Fruit fly (Drosophila melanogaster) whole organism, embryonic: Measurements from ENCODE around the gene Rfx.

ENCODE experiments used
- Asciz ChIP-seq: fragments of 200-800 bp; sonication (Bioruptor generic); optimal IDR thresholded peaks from 2 replicates; lab custom pipeline; 2017; ENCODE audit warnings: missing biosample characterization, mild to moderate bottlenecking, missing genetic modification characterization, missing genetic modification reagents
- B-H2 ChIP-seq: fragments of 200-800 bp; sonication (Bioruptor generic); optimal IDR thresholded peaks from 2 replicates; lab custom pipeline; 2018; ENCODE audit warnings: missing biosample characterization, mild to moderate bottlenecking, missing genetic modification characterization
- Bdp1 ChIP-seq: fragments of 200-800 bp; sonication (Bioruptor generic); optimal IDR thresholded peaks from 3 replicates; lab custom pipeline; 2016; ENCODE audit warnings: missing biosample characterization, missing genetic modification characterization
- BtbVII ChIP-seq: fragments of 200-800 bp; sonication (Bioruptor generic); optimal IDR thresholded peaks from 3 replicates; lab custom pipeline; 2017; ENCODE audit warnings: missing biosample characterization, mild to moderate bottlenecking, missing genetic modification characterization
- CG10321 ChIP-seq: fragments of 200-800 bp; sonication (Bioruptor generic); IDR thresholded peaks from 2 replicates; pipeline ENCODE4 v1.3.6; 2022; ENCODE audit warnings: missing biosample characterization, missing genetic modification characterization
- CG10959 ChIP-seq: fragments of 200-800 bp; sonication (Bioruptor generic); IDR thresholded peaks from 2 replicates; pipeline ENCODE4 v1.3.6; 2022; ENCODE audit warnings: missing biosample characterization, missing genetic modification characterization
- CG11085 ChIP-seq: fragments of 200-800 bp; sonication (Bioruptor generic); IDR thresholded peaks from 2 replicates; pipeline ENCODE4 v1.3.6; 2022; ENCODE audit warnings: missing biosample characterization, missing genetic modification characterization
- CG12659 ChIP-seq: fragments of 200-800 bp; sonication (Bioruptor generic); optimal IDR thresholded peaks from 3 replicates; lab custom pipeline; 2017; ENCODE audit warnings: mild to moderate bottlenecking, missing biosample characterization, missing genetic modification reagents, missing genetic modification characterization
- CG15601 ChIP-seq: fragments of 200-800 bp; sonication (Bioruptor generic); optimal IDR thresholded peaks from 3 replicates; lab custom pipeline; 2019; ENCODE audit warnings: missing biosample characterization, mild to moderate bottlenecking, missing genetic modification characterization, moderate library complexity
- CG15696 ChIP-seq: fragments of 200-800 bp; sonication (Bioruptor generic); optimal IDR thresholded peaks from 2 replicates; lab custom pipeline; 2019; ENCODE audit warnings: missing biosample characterization, mild to moderate bottlenecking, missing genetic modification characterization, moderate library complexity
- CG17328 ChIP-seq: fragments of 200-800 bp; sonication (Bioruptor generic); IDR thresholded peaks from 2 replicates; pipeline ENCODE4 v1.3.6; 2022; ENCODE audit warnings: missing biosample characterization, missing genetic modification characterization
- CG18476 ChIP-seq: fragments of 200-800 bp; sonication (Bioruptor generic); optimal IDR thresholded peaks from 2 replicates; lab custom pipeline; 2016; ENCODE audit warnings: missing biosample characterization, mild to moderate bottlenecking, missing genetic modification characterization
- CG18764 ChIP-seq: fragments of 200-800 bp; sonication (Bioruptor generic); optimal IDR thresholded peaks from 3 replicates; lab custom pipeline; 2016; ENCODE audit warnings: missing biosample characterization, missing genetic modification characterization
- CG3838 ChIP-seq: fragments of 200-800 bp; sonication (Bioruptor generic); optimal IDR thresholded peaks from 3 replicates; lab custom pipeline; 2016; ENCODE audit warnings: missing biosample characterization, missing genetic modification characterization
- CG4424 ChIP-seq: fragments of 200-800 bp; sonication (Bioruptor generic); optimal IDR thresholded peaks from 3 replicates; lab custom pipeline; 2016; ENCODE audit warnings: missing biosample characterization, missing genetic modification characterization
- CG6254 ChIP-seq: fragments of 200-800 bp; sonication (Bioruptor generic); optimal IDR thresholded peaks from 3 replicates; lab custom pipeline; 2017; ENCODE audit warnings: mild to moderate bottlenecking, missing biosample characterization, missing genetic modification reagents, missing genetic modification characterization
- CG7271 ChIP-seq: fragments of 200-800 bp; sonication (Bioruptor generic); optimal IDR thresholded peaks from 2 replicates; lab custom pipeline; 2018; ENCODE audit warnings: missing biosample characterization, mild to moderate bottlenecking, missing genetic modification characterization, moderate library complexity
- CG7357 ChIP-seq: fragments of 200-800 bp; sonication (Bioruptor generic); IDR thresholded peaks from 3 replicates; pipeline ENCODE4 v1.3.6; 2022; ENCODE audit warnings: missing biosample characterization, missing genetic modification characterization
- CG7987 ChIP-seq: fragments of 200-800 bp; sonication (Bioruptor generic); optimal IDR thresholded peaks from 2 replicates; lab custom pipeline; 2018; ENCODE audit warnings: missing biosample characterization, mild to moderate bottlenecking, missing genetic modification characterization, moderate library complexity
- CG9797 ChIP-seq: fragments of 200-800 bp; sonication (Bioruptor generic); optimal IDR thresholded peaks from 3 replicates; lab custom pipeline; 2018; ENCODE audit warnings: missing biosample characterization, mild to moderate bottlenecking, missing genetic modification characterization
- CTCF ChIP-seq: fragments of 200-800 bp; sonication (Bioruptor generic); optimal IDR thresholded peaks from 2 replicates; lab custom pipeline; 2017; ENCODE audit warnings: missing biosample characterization, mild to moderate bottlenecking, missing genetic modification characterization, moderate library complexity
- Camta ChIP-seq: fragments of 200-800 bp; sonication (Bioruptor generic); optimal IDR thresholded peaks from 2 replicates; lab custom pipeline; 2016; ENCODE audit warnings: missing biosample characterization, missing genetic modification characterization
- GATAe ChIP-seq: fragments of 200-800 bp; sonication (Bioruptor generic); conservative IDR thresholded peaks from 2 replicates; pipeline ENCODE4 v1.3.6; 2022; ENCODE audit warnings: missing biosample characterization, missing genetic modification characterization
- HHEX ChIP-seq: fragments of 200-800 bp; sonication (Bioruptor generic); optimal IDR thresholded peaks from 3 replicates; lab custom pipeline; 2017; ENCODE audit warnings: missing biosample characterization, mild to moderate bottlenecking, missing genetic modification characterization, missing genetic modification reagents
- Lhr ChIP-seq: fragments of 200-800 bp; sonication (Bioruptor generic); optimal IDR thresholded peaks from 3 replicates; lab custom pipeline; 2017; ENCODE audit warnings: mild to moderate bottlenecking, missing biosample characterization, missing genetic modification reagents, missing genetic modification characterization
- Lim3 ChIP-seq: fragments of 200-800 bp; sonication (Bioruptor generic); IDR thresholded peaks from 2 replicates; pipeline ENCODE4 v1.3.6; 2022; ENCODE audit warnings: missing biosample characterization, missing genetic modification characterization
- Mrtf ChIP-seq: fragments of 200-800 bp; sonication (Bioruptor generic); IDR thresholded peaks from 3 replicates; pipeline ENCODE4 v1.3.6; 2022; ENCODE audit warnings: missing biosample characterization, missing genetic modification characterization
- Pdp1 ChIP-seq, 2 experiments: fragments of 200-800 bp; sonication (Bioruptor generic); optimal IDR thresholded peaks; 3 replicates each; lab custom pipeline; 2016; ENCODE audit warnings: missing biosample characterization in 2 of 2, missing genetic modification characterization in 2 of 2, mild to moderate bottlenecking in 1 of 2, moderate library complexity in 1 of 2
- Poxn ChIP-seq: fragments of 200-800 bp; sonication (Bioruptor generic); IDR thresholded peaks from 2 replicates; pipeline ENCODE4 v1.3.6; 2022; ENCODE audit warnings: missing biosample characterization, missing genetic modification characterization
- Ptx1 ChIP-seq: fragments of 200-800 bp; sonication (Bioruptor generic); IDR thresholded peaks from 2 replicates; pipeline ENCODE4 v1.3.6; 2022; ENCODE audit warnings: missing biosample characterization, missing genetic modification characterization
- Sin3A ChIP-seq: fragments of >200 bp; optimal IDR thresholded peaks from 2 replicates; lab custom pipeline; 2018
- Spps ChIP-seq: fragments of 200-800 bp; sonication (Bioruptor generic); optimal IDR thresholded peaks from 2 replicates; lab custom pipeline; 2018; ENCODE audit warnings: missing biosample characterization, mild to moderate bottlenecking, missing genetic modification characterization
- ase ChIP-seq: fragments of 200-800 bp; sonication (Bioruptor generic); IDR thresholded peaks from 3 replicates; pipeline ENCODE4 v1.3.6; 2022; ENCODE audit warnings: missing biosample characterization, missing genetic modification characterization
- az2 ChIP-seq: fragments of 200-800 bp; sonication (Bioruptor generic); optimal IDR thresholded peaks from 3 replicates; lab custom pipeline; 2016; ENCODE audit warnings: missing biosample characterization, missing genetic modification characterization
- br ChIP-seq: fragments of >200 bp; optimal IDR thresholded peaks from 2 replicates; lab custom pipeline; 2017
- cas ChIP-seq: fragments of 200-800 bp; sonication (Bioruptor generic); IDR thresholded peaks from 2 replicates; pipeline ENCODE4 v1.3.6; 2022; ENCODE audit warnings: missing biosample characterization, missing genetic modification characterization
- fd96Cb ChIP-seq: fragments of 200-800 bp; sonication (Bioruptor generic); optimal IDR thresholded peaks from 2 replicates; lab custom pipeline; 2018; ENCODE audit warnings: missing biosample characterization, mild to moderate bottlenecking, missing genetic modification characterization, moderate library complexity
- ind ChIP-seq: fragments of 200-800 bp; sonication (Bioruptor generic); optimal IDR thresholded peaks from 3 replicates; lab custom pipeline; 2016; ENCODE audit warnings: missing biosample characterization, missing genetic modification characterization
- jigr1 ChIP-seq: fragments of 200-800 bp; sonication (Bioruptor generic); IDR thresholded peaks from 3 replicates; pipeline ENCODE4 v1.3.6; 2022; ENCODE audit warnings: missing biosample characterization, missing genetic modification characterization
- jumu ChIP-seq: fragments of 200-800 bp; sonication (Bioruptor generic); optimal IDR thresholded peaks from 3 replicates; lab custom pipeline; 2016; ENCODE audit warnings: missing biosample characterization, missing genetic modification characterization
- kay ChIP-seq: fragments of 200-800 bp; sonication (Bioruptor generic); optimal IDR thresholded peaks from 2 replicates; lab custom pipeline; 2016; ENCODE audit warnings: missing biosample characterization, missing genetic modification characterization
- klu ChIP-seq: fragments of 200-800 bp; sonication (Bioruptor generic); IDR thresholded peaks from 2 replicates; pipeline ENCODE4 v1.3.6; 2022; ENCODE audit warnings: missing biosample characterization, missing genetic modification characterization
- mam ChIP-seq: fragments of 200-800 bp; sonication (Bioruptor generic); optimal IDR thresholded peaks from 3 replicates; lab custom pipeline; 2016; ENCODE audit warnings: missing biosample characterization, missing genetic modification characterization
- nerfin-1 ChIP-seq: fragments of 200-800 bp; sonication (Bioruptor generic); optimal IDR thresholded peaks from 3 replicates; lab custom pipeline; 2019; ENCODE audit warnings: missing biosample characterization, mild to moderate bottlenecking, missing genetic modification characterization, moderate library complexity
- peb ChIP-seq: fragments of 200-800 bp; sonication (Bioruptor generic); IDR thresholded peaks from 2 replicates; pipeline ENCODE4 v1.3.6; 2022; ENCODE audit warnings: missing biosample characterization, missing genetic modification characterization
- slp2 ChIP-seq: fragments of 200-800 bp; sonication (Bioruptor generic); optimal IDR thresholded peaks from 2 replicates; lab custom pipeline; 2016; ENCODE audit warnings: missing biosample characterization, missing genetic modification characterization
- so ChIP-seq: fragments of 200-800 bp; sonication (Bioruptor generic); IDR thresholded peaks from 3 replicates; pipeline ENCODE4 v1.3.6; 2022; ENCODE audit warnings: missing biosample characterization, missing genetic modification characterization
- ssp ChIP-seq: fragments of 200-800 bp; sonication (Bioruptor generic); IDR thresholded peaks from 2 replicates; pipeline ENCODE4 v1.3.6; 2022; ENCODE audit warnings: missing biosample characterization, missing genetic modification characterization
- tgo ChIP-seq: fragments of 200-800 bp; sonication (Bioruptor generic); IDR thresholded peaks from 3 replicates; pipeline ENCODE4 v1.3.6; 2022; ENCODE audit warnings: missing biosample characterization, missing genetic modification characterization
- vvl ChIP-seq: fragments of 200-800 bp; sonication (Bioruptor generic); IDR thresholded peaks from 2 replicates; pipeline ENCODE4 v1.3.6; 2022; ENCODE audit warnings: missing biosample characterization, missing genetic modification characterization
- zf30C ChIP-seq: fragments of 200-800 bp; sonication (Bioruptor generic); optimal IDR thresholded peaks from 3 replicates; lab custom pipeline; 2018; ENCODE audit warnings: missing biosample characterization, mild to moderate bottlenecking, missing genetic modification characterization

The Rfx gene

DNA sequence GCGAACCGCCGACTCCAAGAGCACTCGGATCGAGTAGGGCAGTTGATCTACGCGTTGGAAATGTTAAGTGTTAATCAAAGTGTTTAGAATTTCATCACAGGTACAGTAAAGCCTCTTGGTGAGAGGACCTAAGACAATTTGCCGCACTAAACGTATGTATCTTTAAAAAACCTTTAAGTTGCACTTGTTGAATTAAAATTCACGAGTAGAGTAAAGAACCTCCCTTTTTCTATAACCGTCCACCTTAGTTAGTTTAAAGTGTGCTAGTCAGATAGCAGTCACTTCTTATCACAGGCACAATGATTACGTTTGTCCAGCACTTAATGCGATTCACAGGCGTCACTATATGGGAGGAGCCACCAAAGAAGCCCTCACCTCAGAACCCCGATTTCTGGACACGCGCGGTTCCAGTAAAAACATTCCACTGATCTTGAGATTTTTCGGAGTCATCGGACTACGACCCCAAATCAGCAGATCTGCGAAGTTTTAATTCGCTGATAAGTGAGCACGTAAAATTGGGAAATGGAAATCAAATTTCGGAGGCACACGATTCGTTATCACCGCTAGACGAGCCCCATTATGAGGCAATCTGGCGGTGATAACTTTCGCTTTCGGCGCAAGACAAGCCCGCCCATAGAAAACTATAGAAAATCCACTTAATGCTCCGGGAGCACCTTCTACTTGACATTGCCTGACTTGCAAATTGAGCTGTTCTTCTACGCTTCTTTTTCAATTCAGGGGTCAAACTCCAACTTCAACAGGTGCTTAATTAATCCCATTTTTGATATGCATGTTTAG, 34.1 kb upstream of the Rfx start (continued):
- no peak for TF ChIP-seq kay (GFP tag; lab: Kevin White, UChicago)
- no peak for TF ChIP-seq CG17328
- peak; percentile 85 for TF ChIP-seq GATAe (GFP tag; lab: Robert Waterston, UW)
- no peak for TF ChIP-seq peb
- peak; percentile 10 for TF ChIP-seq CG4424 (GFP tag; lab: Kevin White, UChicago)
- no peak for TF ChIP-seq jigr1 (GFP tag; lab: Robert Waterston, UW)
- TF ChIP-seq ssp (GFP tag; lab: Robert Waterston, UW): peak; percentile 17; the same call in 1 of the 2 replicates
- no peak for TF ChIP-seq zf30C
- TF ChIP-seq CG7987 (GFP tag; lab: Kevin White, UChicago): no peak
- peak; percentile 64; the same call in 1 of the 2 replicates for TF ChIP-seq CG11085 (GFP tag; lab: Robert Waterston, UW)
- TF ChIP-seq CG3838: no peak
- TF ChIP-seq az2 (GFP tag; lab: Kevin White, UChicago): no peak
- peak; percentile 70 for TF ChIP-seq mam (GFP tag; lab: Kevin White, UChicago)
- TF ChIP-seq B-H2 (GFP tag; lab: Kevin White, UChicago): no peak
- TF ChIP-seq Bdp1: no peak
- no peak for TF ChIP-seq CG15601
- no peak for TF ChIP-seq br
- no peak for TF ChIP-seq Lim3 (GFP tag; lab: Robert Waterston, UW)
- no peak for TF ChIP-seq CG15696
- TF ChIP-seq CG12659: no peak
- TF ChIP-seq Pdp1 (GFP tag; optimal IDR thresholded peaks at IDR 0.05; lab: Kevin White, UChicago): peak; percentile 52 to 55
- peak; percentile 72 for TF ChIP-seq Ptx1 (GFP tag; lab: Robert Waterston, UW)
- TF ChIP-seq CG10321: no peak
- TF ChIP-seq slp2 (GFP tag; lab: Kevin White, UChicago): no peak
- TF ChIP-seq Lhr (GFP tag; lab: Kevin White, UChicago): no peak
- TF ChIP-seq so (GFP tag; lab: Robert Waterston, UW): 0 out of 3 replicates have a peak, but pooled peaks have one; percentile 9
- TF ChIP-seq CG18476 (GFP tag; lab: Kevin White, UChicago): no peak
- peak; percentile 47; the same call in 1 of the 2 replicates for TF ChIP-seq cas (GFP tag; lab: Robert Waterston, UW)
- TF ChIP-seq Mrtf (GFP tag; lab: Robert Waterston, UW): peak; percentile 64; the same call in 1 of the 3 replicates
- TF ChIP-seq vvl (GFP tag; lab: Robert Waterston, UW): peak; percentile 70
- TF ChIP-seq HHEX: peak; percentile 72
- TF ChIP-seq Camta: peak; percentile 22
- no peak for TF ChIP-seq BtbVII (GFP tag; lab: Kevin White, UChicago)
- peak; percentile 67 for TF ChIP-seq ind
- peak; percentile 16 for TF ChIP-seq jumu
- TF ChIP-seq Asciz (GFP tag; lab: Kevin White, UChicago): peak; percentile 10
- TF ChIP-seq Spps (tag; lab: Kevin White, UChicago): no peak
- no peak for TF ChIP-seq CG7357 (GFP tag; lab: Robert Waterston, UW)
- TF ChIP-seq ase: 0 out of 3 replicates have a peak, but pooled peaks have one; percentile 12
- TF ChIP-seq Poxn (GFP tag; lab: Robert Waterston, UW): 0 out of 2 replicates have a peak, but pooled peaks have one; percentile 17
- TF ChIP-seq CG6254: no peak
- no peak for TF ChIP-seq CG10959 (GFP tag; lab: Robert Waterston, UW)
- no peak for TF ChIP-seq nerfin-1
- no peak for TF ChIP-seq Sin3A (lab: Kevin White, UChicago)
- TF ChIP-seq CG7271 (tag; lab: Kevin White, UChicago): no peak
- TF ChIP-seq CG9797 (GFP tag; lab: Kevin White, UChicago): no peak
- no peak for TF ChIP-seq klu (GFP tag; lab: Robert Waterston, UW)
- no peak for TF ChIP-seq CTCF (GFP tag; lab: Kevin White, UChicago)
- no peak for TF ChIP-seq CG18764 (GFP tag; lab: Kevin White, UChicago)
- TF ChIP-seq tgo (GFP tag; lab: Robert Waterston, UW): peak; percentile 64; the same call in 1 of the 3 replicates
- no peak for TF ChIP-seq fd96Cb (tag; lab: Kevin White, UChicago)
